Fruit fly (Drosophila melanogaster): ENCODE results near the gene Oseg4.

Gene Oseg4

DNA sequence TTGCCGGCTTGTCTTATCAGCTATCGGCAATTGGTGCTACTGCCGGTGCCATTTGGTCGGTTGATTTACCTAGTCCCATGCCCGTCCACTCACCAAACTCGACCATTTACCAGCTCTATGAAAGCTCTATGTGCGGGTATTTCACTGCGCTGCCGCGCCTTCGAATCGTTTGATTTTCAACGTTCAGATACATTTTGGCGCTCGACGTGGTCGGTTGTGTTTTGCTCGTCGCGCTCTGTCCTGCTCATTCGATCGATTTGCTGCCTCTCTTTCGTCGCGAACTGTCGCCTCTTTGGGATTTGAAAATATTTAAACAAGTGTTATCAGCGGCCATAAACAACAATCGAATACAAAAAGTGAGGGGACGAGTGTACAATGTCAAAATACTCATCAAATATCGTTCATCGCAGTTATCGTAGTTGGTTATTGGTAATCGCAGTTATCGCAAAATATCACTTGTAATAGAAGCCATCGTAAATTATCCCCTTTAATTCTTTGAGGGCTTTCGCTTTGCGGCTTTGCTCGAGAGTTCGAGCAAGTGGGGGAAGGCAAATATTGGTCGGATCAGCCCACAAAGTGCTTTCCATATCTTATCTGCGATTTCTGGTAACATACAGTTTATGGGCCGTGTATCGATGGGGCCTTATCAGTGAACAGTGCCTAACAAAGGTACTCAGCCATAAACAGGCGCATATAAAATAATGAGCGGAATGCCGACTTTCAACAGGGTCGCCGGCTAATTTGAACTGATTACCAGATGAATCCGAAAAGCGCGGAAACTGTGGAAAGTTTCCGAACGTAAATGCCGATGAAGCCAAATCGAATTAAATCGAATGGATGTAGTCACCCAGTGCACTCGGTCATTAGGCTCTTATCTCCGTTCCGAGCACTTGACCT is 6.3 kb upstream of the Oseg4 start:
- no peak for TF ChIP-seq CG8478 (optimal IDR thresholded peaks at IDR 0.05)
- TF ChIP-seq CTCF (optimal IDR thresholded peaks at IDR 0.05), result no peak

DNA sequence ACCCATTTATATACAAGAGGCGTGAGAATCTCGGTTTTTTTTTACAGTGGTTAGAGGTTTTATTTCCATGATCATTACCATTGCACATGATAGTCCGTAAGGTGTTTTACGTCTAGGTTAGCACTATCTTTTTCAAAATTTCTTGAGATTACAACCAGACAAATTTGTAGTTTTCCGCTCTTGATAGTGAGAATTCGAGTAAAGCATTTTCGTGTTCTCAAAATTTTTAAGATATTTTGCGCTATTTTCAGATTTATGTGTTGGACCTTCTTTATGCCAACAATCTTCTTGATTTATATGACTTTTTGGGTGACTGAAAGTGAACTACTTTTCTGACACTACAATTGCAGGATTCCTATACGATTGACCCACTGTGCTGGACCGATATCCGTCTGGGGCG is 5.5 kb upstream of the Oseg4 start:
- TF ChIP-seq CTCF (optimal IDR thresholded peaks at IDR 0.05), result no peak
- no peak for TF ChIP-seq CG8478 (optimal IDR thresholded peaks at IDR 0.05)

DNA sequence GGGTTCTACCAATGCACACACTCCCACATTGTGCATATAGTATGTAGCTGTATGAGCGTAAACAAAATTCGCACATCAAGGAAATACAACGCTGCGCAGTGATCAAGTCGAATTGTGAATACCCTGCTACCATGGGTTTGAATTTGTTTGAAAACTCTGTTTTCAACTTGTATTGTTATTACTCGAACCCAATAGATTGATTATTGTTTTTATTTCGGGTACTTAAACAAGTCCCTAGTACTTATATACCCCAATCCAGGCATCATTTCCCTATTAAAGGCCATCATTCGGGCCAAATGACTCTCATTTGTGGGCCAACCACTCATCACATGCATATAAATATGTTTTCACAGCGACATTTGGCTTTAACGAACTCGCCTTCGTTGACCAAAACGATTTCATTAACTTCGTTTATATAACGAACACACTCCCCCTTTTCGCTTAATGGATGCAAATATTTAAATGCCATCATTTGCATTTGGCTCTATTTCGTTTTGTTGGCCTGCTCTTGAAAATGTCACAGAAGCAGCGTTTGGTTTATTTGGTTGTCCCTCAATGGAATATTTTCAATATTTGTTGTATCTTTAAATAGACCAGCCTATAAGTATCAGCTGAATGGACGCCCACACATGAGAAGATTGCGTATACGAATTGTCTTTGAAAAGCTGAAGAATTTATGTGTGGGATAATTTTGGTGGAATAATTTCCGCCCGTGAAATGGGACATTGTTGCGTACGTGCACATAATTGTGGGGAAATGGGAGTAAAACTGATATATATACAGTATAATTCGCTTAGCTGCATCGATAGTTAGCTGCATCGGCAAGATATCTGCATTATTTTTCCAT is 4.8 kb upstream of the Oseg4 start:
- TF ChIP-seq CTCF (optimal IDR thresholded peaks at IDR 0.05), result no peak
- TF ChIP-seq CG8478 (optimal IDR thresholded peaks at IDR 0.05), result no peak

DNA sequence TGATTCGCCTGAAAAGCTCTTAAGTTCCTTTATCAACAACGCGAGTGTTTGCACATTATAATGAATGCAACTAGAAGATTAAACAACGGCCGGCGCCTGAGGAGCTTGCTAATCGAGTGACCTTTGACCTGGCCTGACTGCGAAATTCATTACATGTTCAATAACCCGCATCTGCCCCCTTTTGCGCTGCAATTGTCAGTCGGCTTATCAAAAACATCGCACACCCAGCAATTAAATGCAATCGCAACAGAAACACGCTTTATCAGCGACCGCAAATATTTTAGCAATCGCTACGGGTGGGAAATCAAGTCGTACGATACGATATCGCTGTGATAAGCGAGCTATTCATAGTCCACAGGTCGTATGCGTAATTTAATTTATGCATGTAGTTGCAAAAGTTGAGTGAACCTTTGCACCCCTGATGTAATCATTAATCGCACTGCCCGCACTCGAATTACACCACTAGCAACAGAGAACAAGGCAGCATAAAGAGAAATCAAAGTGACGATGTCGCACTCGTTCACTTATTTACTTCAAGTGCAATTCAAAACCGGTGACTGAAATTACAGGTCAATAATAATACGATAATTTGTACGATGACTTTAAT is 4.1 kb upstream of the Oseg4 start:
- TF ChIP-seq CTCF (optimal IDR thresholded peaks at IDR 0.05) (no peak), CG8478 (optimal IDR thresholded peaks at IDR 0.05) (no peak)

DNA sequence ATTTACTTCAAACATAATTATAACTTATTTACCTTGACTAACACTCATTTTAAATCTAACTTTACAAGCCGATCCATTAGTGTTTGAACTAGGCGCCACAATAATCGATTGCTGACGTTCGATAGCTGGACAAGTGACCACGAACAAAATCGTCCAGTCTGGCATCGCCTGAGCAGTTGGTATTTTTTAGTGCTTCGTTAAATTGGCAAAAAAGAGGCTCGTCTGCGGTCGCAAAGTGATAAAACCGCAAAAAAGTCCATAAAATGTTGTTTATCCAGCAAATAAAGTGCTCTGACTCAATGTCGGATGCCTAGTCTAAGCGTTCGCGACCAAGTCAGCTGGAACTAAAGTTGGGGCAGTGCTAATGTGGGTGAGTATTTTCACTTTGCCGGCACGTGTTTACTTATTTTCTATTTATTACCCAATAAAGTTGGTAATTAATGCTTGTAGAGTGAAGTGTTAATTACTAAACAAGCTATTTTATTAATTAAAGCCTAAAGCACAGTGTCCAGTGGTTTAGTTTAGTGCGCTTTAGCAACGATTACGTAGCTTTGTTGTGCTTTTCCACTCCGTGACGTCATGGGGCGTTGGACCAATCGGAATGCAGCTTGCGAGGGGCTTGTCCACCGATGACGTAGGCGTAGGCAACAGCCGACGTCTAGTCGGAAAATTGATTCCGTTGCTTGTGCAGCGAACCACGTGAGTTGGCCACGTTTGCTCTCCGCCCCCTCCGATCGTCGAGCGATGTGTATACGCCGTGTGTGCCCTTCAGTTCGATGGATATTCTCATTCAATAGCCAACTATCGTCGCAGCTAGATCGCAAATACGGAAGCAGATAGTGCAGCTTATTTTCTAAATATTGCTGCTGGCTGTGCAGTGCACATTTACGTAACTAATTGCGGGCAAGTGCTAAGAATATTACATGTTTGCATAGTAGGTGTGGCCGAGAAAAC is 3.1 kb upstream of the Oseg4 start, which contains the start of gene Gk2:
Gene Gk2 (plus strand): TSS at position 33 of the 954 bp plus-strand sequence.
- TF ChIP-seq CG8478 (optimal IDR thresholded peaks at IDR 0.05) (no peak), CTCF (optimal IDR thresholded peaks at IDR 0.05) (peak in 1 of 2 experiments; percentile 20)

DNA sequence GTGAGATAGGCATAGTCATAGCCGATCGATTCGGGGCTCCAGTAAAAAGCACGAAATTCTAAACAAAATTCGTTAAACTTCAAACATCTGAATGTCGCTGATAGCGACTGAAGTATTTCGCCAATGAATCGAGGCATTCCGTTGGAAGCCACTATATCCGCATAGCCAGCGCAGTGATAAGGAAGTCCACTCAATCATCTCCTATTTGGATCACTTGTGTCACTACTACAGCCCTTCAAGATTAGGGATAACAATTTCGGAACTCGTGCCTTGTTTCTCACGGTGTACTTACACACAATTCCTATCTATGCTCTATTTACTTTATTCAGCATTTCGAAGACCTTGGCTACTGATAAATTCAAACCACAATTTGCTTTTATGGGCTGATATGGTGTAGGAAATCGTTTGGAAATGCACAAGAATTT is 2.3 kb upstream of the Oseg4 start, which contains the start of gene PIG-Wb:
Gene PIG-Wb (minus strand): TSS at position 209 of the 425 bp plus-strand sequence.
- TF ChIP-seq CG8478 (optimal IDR thresholded peaks at IDR 0.05), result no peak
- TF ChIP-seq CTCF (optimal IDR thresholded peaks at IDR 0.05), result no peak

DNA sequence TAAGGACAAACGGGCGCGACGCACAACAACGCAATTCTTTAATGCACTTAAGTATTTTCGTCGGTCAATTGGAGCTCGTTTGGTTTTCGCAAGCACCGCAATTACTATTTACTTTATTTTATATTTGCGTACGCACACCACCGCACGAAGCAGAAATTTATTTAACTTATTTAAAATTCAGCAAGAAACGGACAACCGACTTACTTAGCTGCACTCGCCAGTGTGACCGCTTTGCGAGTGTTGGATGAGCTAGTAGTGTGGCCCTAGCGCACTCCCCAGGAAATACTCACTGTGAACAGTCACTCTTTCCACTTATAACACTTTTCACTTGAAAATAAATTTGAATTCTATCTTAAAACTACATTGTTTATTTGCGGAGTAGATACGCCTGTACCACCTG is 4.7 kb downstream of the Oseg4 start, which contains the start of gene drpr:
Gene drpr (minus strand): TSS at position 235 of the 400 bp plus-strand sequence.
- TF ChIP-seq CTCF (optimal IDR thresholded peaks at IDR 0.05), result peak; percentile 24 to 40
- no peak for TF ChIP-seq CG8478 (optimal IDR thresholded peaks at IDR 0.05)

DNA sequence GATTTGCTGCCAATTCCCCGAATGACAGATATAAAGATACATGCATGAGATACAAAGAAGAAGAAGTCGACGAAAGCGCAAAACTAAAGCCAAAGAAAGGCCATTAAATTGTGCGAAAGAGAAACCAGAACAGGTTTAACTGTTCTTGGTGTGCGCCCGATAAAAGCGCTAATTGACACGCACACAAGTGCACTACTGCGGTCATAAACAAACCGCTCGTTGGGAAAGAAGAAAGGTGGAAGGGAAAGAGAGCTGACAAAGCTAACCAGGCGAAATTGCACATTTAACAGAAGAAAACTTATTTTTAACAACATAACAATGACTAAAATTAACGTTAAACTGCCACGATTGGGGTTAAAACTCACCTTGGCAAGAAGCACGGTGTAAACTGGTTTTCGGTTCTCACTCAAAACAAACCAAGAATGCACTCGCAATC is 5.4 kb downstream of the Oseg4 start:
- TF ChIP-seq CTCF (optimal IDR thresholded peaks at IDR 0.05) (no peak), CG8478 (optimal IDR thresholded peaks at IDR 0.05) (no peak)

DNA sequence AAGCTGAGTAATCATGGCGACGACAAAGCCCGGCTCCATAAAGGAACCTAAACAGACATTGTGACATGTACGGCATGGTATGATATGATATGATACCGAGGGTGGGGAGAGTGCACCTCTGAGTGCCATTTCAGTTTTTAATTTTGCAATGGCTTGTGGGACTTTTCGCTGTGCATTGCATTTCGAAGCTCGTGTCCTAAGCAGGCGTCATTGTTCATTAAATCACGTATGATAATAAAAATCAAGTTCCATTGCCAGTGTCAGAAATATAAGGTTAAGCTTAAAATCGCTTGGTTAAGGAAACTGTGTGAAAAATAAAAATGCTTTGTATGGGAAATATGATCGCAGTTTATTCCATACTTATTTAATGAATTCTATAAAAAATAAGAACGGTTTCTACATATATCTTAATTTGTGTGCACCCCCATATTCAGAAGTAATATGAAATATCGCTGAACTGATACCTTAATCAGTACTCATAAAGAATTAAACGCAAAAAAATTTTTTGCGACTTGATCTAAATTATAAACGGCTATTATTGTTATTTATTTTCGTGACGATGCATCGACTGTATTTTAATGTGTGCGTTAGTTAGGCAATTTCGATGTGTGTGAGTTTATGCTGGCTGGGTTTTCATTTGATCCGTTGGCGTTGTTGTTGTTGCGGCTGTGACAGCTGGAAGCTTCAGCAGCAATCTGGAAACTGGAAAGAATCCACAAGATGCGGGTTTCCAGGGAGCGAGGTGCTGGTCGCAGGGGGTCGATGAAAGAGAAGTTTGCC is 6.0 kb downstream of the Oseg4 start:
- no peak for TF ChIP-seq CG8478 (optimal IDR thresholded peaks at IDR 0.05)

DNA sequence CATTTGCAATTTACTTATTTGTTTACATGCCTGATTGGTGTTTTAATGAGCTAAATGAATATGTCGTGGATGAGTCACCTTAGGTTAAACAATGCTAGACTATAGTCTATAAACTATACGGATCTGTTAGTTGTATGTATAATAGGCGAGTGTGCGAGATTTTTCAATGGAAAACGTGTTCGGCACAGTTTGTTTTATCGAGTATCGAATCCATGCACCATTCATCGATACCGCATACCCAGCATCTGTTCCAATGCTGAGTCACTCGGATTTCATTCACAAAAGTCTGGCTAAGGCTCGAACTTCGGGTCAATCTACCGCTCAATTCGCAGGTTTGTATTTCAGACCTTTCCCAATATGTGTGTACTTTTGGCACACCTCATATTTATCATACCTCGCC is 8.1 kb downstream of the Oseg4 start:
- TF ChIP-seq CG8478 (optimal IDR thresholded peaks at IDR 0.05) (no peak), CTCF (optimal IDR thresholded peaks at IDR 0.05) (no peak)

DNA sequence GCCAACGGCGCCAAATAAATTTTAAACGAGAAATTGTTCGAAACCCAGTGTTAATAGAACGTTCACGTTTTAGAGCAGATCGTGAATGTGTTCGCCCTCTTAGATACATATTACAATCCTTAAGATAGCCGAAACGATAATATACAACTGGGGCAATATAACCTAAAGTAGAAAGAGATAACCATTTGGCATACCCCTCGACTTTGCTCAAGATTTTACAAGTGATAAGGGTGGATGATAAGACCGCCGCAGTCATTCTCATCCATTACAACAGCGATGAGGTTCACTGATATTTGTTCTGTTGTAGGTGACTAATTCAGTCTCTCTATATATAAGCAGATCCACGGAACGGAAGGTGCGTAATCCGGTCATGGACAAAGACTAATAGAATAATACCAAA is 8.8 kb downstream of the Oseg4 start:
- no peak for TF ChIP-seq CG8478 (optimal IDR thresholded peaks at IDR 0.05)
- no peak for TF ChIP-seq CTCF (optimal IDR thresholded peaks at IDR 0.05)

DNA sequence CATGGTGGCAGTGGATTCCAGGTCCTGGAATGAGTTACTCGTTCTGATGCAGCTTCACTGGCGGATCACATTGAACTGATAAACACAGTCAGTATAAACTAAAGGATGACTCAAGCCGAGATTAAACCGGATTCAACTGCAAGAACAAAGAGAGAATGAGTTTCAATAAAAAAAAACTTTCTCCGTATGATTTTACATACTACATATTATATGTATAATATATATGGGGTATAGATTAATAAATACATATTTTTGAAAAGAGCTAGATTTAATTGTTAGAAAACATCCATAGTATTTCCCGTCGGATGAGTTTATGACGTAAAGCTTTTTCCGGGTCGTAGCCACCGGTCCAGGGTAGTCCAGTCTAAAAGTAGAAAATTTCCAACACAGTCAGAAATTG is 11.5 kb downstream of the Oseg4 start, which contains the start of gene CG12035:
Gene CG12035 (plus strand): TSS at position 301 of the 400 bp plus-strand sequence.
- TF ChIP-seq CTCF (optimal IDR thresholded peaks at IDR 0.05) (no peak), CG8478 (optimal IDR thresholded peaks at IDR 0.05) (no peak)

DNA sequence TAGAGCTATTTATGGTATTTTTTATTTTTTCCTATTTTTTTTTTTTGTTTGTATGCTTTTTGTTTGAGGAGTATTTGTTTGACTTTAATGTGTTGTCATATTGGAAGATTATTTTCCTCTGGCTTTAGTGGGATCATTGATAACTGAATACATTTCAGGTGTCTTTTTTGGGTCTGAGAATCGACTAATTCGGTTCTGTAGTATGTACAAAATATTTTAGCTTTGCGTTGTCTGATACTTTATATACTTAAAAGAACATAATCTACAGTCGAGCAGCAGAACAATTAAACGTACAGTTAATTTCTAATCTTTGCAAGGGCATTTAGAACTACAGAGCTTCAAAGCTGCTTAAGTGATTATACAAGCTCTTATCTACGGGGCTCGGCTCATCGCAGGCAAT is 12.5 kb downstream of the Oseg4 start, which contains the start of gene CG18171:
Gene CG18171 (minus strand): TSS at position 101 of the 400 bp plus-strand sequence.
- TF ChIP-seq CTCF (optimal IDR thresholded peaks at IDR 0.05) (no peak), CG8478 (optimal IDR thresholded peaks at IDR 0.05) (no peak)

All from S2 (cell line).